Worm (Caenorhabditis elegans): ENCODE measurements around the gene scc-2.

scc-2 gene

DNA sequence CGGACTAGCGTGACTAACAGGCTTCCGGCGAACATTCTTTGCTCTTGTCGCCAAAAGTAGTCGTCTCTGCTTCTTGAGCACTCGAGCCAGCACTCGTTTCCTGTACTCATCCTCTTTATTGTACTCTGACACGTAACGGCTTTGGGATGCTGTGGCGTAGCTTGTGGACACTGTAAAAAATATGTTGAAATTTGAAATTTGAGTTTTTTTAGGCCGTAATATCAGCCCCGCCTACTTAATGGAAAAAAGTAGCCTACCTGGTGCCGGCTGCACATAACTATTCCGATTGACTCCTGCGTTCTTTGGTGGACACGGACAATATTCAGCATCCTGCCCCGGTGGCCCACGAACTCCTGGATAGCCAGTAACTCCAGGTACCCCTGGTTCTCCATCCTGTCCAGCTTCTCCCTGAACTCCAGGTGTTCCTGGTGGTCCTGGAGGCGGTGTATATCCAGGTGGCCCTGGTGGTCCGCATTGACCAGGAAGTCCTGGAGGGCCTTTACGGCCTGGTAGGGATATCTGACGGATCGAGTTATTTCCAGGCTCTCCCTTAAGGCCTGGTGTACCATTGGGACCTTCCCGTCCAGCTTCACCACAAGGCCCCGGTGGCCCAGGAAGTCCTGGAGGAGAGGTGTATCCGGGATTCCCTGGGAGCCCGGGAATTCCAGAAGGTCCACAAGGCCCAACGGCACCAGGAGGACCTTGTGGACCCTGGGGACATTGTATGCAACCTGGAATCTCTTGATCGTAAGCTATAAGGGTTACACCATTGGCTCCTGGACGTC, 40.7 kb upstream of the scc-2 start:
- TF ChIP-seq zfh-2 (GFP tag; conservative IDR thresholded peaks at IDR 0.05) (peak; percentile 87), egrh-3 (GFP tag; IDR thresholded peaks at IDR 0.05) (peak; percentile 23; the same call in 1 of the 2 replicates), tlf-1 (GFP tag; optimal IDR thresholded peaks at IDR 0.05) (no peak), dox-1 (GFP tag; IDR thresholded peaks at IDR 0.05) (no peak), egl-18 (GFP tag; IDR thresholded peaks at IDR 0.05) (no peak), ceh-100 (GFP tag; IDR thresholded peaks at IDR 0.05) (no peak), lin-35 (GFP tag; optimal IDR thresholded peaks at IDR 0.05) (no peak), madf-10 (tag; optimal IDR thresholded peaks at IDR 0.05) (no peak), attf-5 (GFP tag; optimal IDR thresholded peaks at IDR 0.05) (no peak), F57A8.1 (GFP tag; optimal IDR thresholded peaks at IDR 0.05) (no peak), madf-3 (GFP tag; IDR thresholded peaks at IDR 0.05) (no peak)

DNA sequence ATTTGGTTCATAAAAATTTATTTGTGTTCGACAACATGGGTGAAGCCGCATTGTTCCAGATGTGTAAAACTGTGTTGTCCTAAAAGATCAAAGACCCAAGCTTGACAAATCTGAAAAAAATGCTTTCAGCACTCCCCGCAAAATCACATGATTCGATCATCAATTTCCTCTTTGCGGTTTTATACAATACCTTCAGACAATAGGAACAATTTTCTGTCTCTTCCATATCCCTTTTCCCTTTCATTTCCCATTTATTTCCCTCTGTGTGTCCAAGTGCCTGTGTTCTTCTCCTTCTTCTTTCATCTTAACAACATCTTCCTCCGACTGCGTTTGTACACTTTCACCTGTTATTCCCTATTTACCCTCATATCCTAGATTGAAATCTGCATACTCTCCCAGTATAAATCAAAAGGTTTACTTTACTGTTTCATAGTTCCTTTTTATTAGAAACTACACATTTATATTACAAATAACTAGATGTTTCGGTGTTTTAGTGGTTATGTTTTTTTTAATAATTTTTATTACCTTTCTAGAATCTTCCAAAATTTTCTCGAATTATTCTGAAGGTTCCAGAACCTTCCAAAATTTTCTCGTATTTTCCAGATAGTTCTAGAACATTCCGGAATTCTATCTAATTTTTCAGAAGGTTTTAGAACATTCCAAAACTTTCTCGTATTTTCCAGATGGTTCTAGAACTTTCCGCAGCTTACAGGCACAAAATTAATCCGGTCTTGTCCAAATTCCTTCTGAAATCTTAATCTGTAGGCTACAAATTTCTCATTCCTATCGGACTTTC, 37.7 kb upstream of the scc-2 start, which contains the start of gene K01A2.5:
Gene K01A2.5 (plus strand): TSS at position 297 of the 796 bp plus-strand sequence.
- TF ChIP-seq mxl-1 (tag; optimal IDR thresholded peaks at IDR 0.05) (no peak), rpc-1 (optimal IDR thresholded peaks at IDR 0.05) (peak; percentile 51), rpc-1 (tag; optimal IDR thresholded peaks at IDR 0.05) (no peak), bed-2 (GFP tag; IDR thresholded peaks at IDR 0.05) (no peak), egrh-3 (GFP tag; IDR thresholded peaks at IDR 0.05) (no peak), aptf-2 (GFP tag; conservative IDR thresholded peaks at IDR 0.05) (no peak), nhr-179 (tag; optimal IDR thresholded peaks at IDR 0.05) (no peak), madf-8 (GFP tag; conservative IDR thresholded peaks at IDR 0.05) (no peak), zim-3 (tag; optimal IDR thresholded peaks at IDR 0.05) (no peak), B0336.3 (GFP tag; IDR thresholded peaks at IDR 0.05) (no peak), aptf-3 (GFP tag; IDR thresholded peaks at IDR 0.05) (no peak), F39B2.1 (GFP tag; IDR thresholded peaks at IDR 0.05) (no peak), snpc-4 (GFP tag; optimal IDR thresholded peaks at IDR 0.05) (no peak), snpc-4 (tag; optimal IDR thresholded peaks at IDR 0.05) (no peak), Y67H2A.10 (GFP tag; conservative IDR thresholded peaks at IDR 0.05) (no peak), hlh-12 (tag; optimal IDR thresholded peaks at IDR 0.05) (no peak), pbrm-1 (GFP tag; IDR thresholded peaks at IDR 0.05) (no peak), hsf-1 (GFP tag; IDR thresholded peaks at IDR 0.05) (peak; percentile 85)

DNA sequence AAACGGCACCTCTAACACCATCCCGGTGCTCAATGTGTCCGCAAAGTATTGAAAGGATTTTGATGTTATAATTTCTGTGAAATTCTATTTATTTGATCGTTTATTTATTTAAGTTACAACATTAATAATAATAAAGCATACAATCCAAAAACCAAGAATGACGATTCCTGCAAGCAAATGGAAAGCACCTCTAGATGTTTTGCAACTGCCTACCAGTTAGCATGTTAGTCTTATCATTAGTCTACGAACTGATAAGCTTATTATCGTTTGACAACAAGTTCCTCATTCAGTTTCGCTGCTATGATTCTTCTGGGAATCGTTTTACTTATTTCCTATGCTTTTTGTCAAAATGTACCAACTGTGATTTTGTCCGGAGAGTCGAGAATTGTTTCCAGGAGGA, 36.2 kb upstream of the scc-2 start, which contains the start of gene K01A2.6:
Gene K01A2.6 (plus strand): TSS at position 301 of the 400 bp plus-strand sequence.
- TF ChIP-seq ztf-26 (tag; optimal IDR thresholded peaks at IDR 0.05) (no peak), efl-1 (GFP tag; optimal IDR thresholded peaks at IDR 0.05) (no peak), ceh-40 (GFP tag; IDR thresholded peaks at IDR 0.05) (no peak), mel-28 (tag; optimal IDR thresholded peaks at IDR 0.05; ENCODE audit: borderline replicate concordance) (no peak)

DNA sequence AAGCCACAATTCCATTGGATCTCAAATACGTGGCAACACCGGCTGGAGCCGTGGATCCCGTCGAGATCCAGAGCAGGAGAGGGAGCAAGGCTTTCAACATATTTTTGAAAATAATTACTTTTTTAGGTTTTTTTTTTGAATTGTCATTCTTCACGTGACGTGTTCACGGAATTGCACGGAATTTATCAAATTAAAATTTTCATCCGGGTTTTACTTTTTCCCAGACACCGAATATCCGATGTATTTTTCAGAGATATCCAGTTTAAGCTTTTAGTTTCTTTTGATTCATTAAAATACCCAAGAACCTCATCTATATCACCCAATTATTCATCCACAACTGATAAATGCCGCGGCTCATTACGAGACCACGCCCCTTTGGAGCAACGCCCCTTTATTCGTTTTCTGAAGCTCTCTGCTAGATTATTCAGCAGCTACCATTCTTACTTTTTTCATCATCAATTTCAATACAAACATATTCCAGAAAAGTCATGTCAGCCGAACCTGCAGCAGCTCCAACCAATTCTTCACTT, 33.5 kb upstream of the scc-2 start, which contains the start of the genes clec-117 and B0432.1:
Gene clec-117 (minus strand): TSS at position 101 of the 530 bp plus-strand sequence.
Gene B0432.1 (plus strand): TSS at position 480 of the 530 bp plus-strand sequence.
- TF ChIP-seq mes-4 (tag; optimal IDR thresholded peaks at IDR 0.05) (no peak), B0035.1 (tag; optimal IDR thresholded peaks at IDR 0.05) (no peak), ztf-6 (GFP tag; IDR thresholded peaks at IDR 0.05) (no peak), ekl-4 (GFP tag; IDR thresholded peaks at IDR 0.05) (no peak), zim-3 (tag; optimal IDR thresholded peaks at IDR 0.05) (no peak), fkh-3 (tag; optimal IDR thresholded peaks at IDR 0.05) (no peak), tbp1 (GFP tag; optimal IDR thresholded peaks at IDR 0.05) (no peak), sdz-38 (tag; optimal IDR thresholded peaks at IDR 0.05) (no peak), hsf-1 (GFP tag; IDR thresholded peaks at IDR 0.05) (no peak), dox-1 (GFP tag; IDR thresholded peaks at IDR 0.05) (no peak), ceh-27 (GFP tag; optimal IDR thresholded peaks at IDR 0.05) (no peak), F52B5.7 (tag; optimal IDR thresholded peaks at IDR 0.05) (no peak), madf-3 (GFP tag; IDR thresholded peaks at IDR 0.05) (no peak), snpc-1.3 (tag; optimal IDR thresholded peaks at IDR 0.05; ENCODE audit: insufficient read depth) (no peak), Y95B8A.8 (GFP tag; IDR thresholded peaks at IDR 0.05) (no peak)

Data from whole organism, young adult.